Worm (Caenorhabditis elegans) whole organism, mixed stage, embryonic: ENCODE results near the gene F26D10.13.

ENCODE experiments used
- M03D4.4 ChIP-seq: sonication (generic microtip); optimal IDR thresholded peaks from 2 replicates; lab custom pipeline; 2017; ENCODE audit warnings: mild to moderate bottlenecking, missing genetic modification characterization, missing compliant biosample characterization
- bed-3 ChIP-seq: fragments of 200-800 bp; sonication (Bioruptor generic); optimal IDR thresholded peaks from 3 replicates; lab custom pipeline; 2018; ENCODE audit warnings: mild to moderate bottlenecking, missing genetic modification characterization, moderate library complexity, missing compliant biosample characterization
- blmp-1 ChIP-seq: fragments of 150-350 bp; optimal IDR thresholded peaks from 2 replicates; lab custom pipeline; 2014; ENCODE audit warnings: missing biosample characterization, missing genetic modification characterization
- ceh-39 ChIP-seq: fragments of 150-350 bp; optimal IDR thresholded peaks from 2 replicates; lab custom pipeline; 2014; ENCODE audit warnings: missing biosample characterization, missing genetic modification characterization
- ceh-43 ChIP-seq: fragments of 200-800 bp; sonication (Bioruptor generic); optimal IDR thresholded peaks from 2 replicates; lab custom pipeline; 2018; ENCODE audit warnings: mild to moderate bottlenecking, missing genetic modification characterization, moderate library complexity, missing compliant biosample characterization
- ceh-83 ChIP-seq: fragments of 200-800 bp; sonication (Bioruptor generic); optimal IDR thresholded peaks from 2 replicates; lab custom pipeline; 2018; ENCODE audit warnings: mild to moderate bottlenecking, missing genetic modification characterization, missing compliant biosample characterization
- ces-1 ChIP-seq: fragments of 150-350 bp; optimal IDR thresholded peaks from 2 replicates; lab custom pipeline; 2014; ENCODE audit warnings: missing biosample characterization, missing genetic modification reagents, missing genetic modification characterization
- cnd-1 ChIP-seq: fragments of 200-800 bp; sonication (Bioruptor generic); optimal IDR thresholded peaks from 2 replicates; lab custom pipeline; 2018; ENCODE audit warnings: mild to moderate bottlenecking, missing genetic modification characterization, missing compliant biosample characterization
- drap-1 ChIP-seq: fragments of 200-800 bp; sonication (Bioruptor generic); optimal IDR thresholded peaks from 3 replicates; lab custom pipeline; 2018; ENCODE audit warnings: mild to moderate bottlenecking, missing genetic modification characterization, missing compliant biosample characterization
- elt-1 ChIP-seq: sonication (generic microtip); optimal IDR thresholded peaks from 2 replicates; lab custom pipeline; 2017; ENCODE audit warnings: missing genetic modification characterization, mild to moderate bottlenecking, missing compliant biosample characterization, antibody characterized with exemption, moderate library complexity, borderline replicate concordance; ENCODE audit not compliant: insufficient read depth
- elt-3 ChIP-seq: fragments of 150-350 bp; optimal IDR thresholded peaks from 2 replicates; lab custom pipeline; 2014; ENCODE audit warnings: missing biosample characterization, missing genetic modification characterization
- flh-1 ChIP-seq: fragments of 200-800 bp; sonication (Bioruptor generic); optimal IDR thresholded peaks from 2 replicates; lab custom pipeline; 2018; ENCODE audit warnings: mild to moderate bottlenecking, missing genetic modification characterization, moderate library complexity, missing compliant biosample characterization
- ham-2 ChIP-seq: fragments of 200-800 bp; sonication (Bioruptor generic); optimal IDR thresholded peaks from 2 replicates; lab custom pipeline; 2018; ENCODE audit warnings: mild to moderate bottlenecking, missing genetic modification characterization, missing compliant biosample characterization
- hlh-1 ChIP-seq: fragments of 150-350 bp; optimal IDR thresholded peaks from 2 replicates; lab custom pipeline; 2014; ENCODE audit warnings: missing biosample characterization, missing genetic modification reagents, missing genetic modification characterization
- lin-13 ChIP-seq: fragments of 150-350 bp; optimal IDR thresholded peaks from 2 replicates; lab custom pipeline; 2014; ENCODE audit warnings: missing biosample characterization, missing genetic modification characterization
- lin-32 ChIP-seq: fragments of 200-800 bp; sonication (Bioruptor generic); optimal IDR thresholded peaks from 2 replicates; lab custom pipeline; 2018; ENCODE audit warnings: mild to moderate bottlenecking, missing genetic modification characterization, missing compliant biosample characterization
- lsy-2 ChIP-seq: fragments of 150-350 bp; optimal IDR thresholded peaks from 2 replicates; lab custom pipeline; 2014; ENCODE audit warnings: missing biosample characterization, missing genetic modification characterization
- mab-5 ChIP-seq: fragments of 150-350 bp; optimal IDR thresholded peaks from 2 replicates; lab custom pipeline; 2014; ENCODE audit warnings: missing biosample characterization, missing genetic modification characterization
- mep-1 ChIP-seq: fragments of 150-350 bp; optimal IDR thresholded peaks from 2 replicates; lab custom pipeline; 2017; ENCODE audit warnings: missing biosample characterization, missing genetic modification reagents, missing genetic modification characterization, inconsistent platforms
- mls-2 ChIP-seq: sonication (generic microtip); optimal IDR thresholded peaks from 2 replicates; lab custom pipeline; 2016; ENCODE audit warnings: mild to moderate bottlenecking, missing genetic modification characterization, moderate library complexity, missing compliant biosample characterization
- nhr-12 ChIP-seq: fragments of 150-350 bp; optimal IDR thresholded peaks from 2 replicates; lab custom pipeline; 2014; ENCODE audit warnings: missing biosample characterization, missing genetic modification characterization
- nhr-2 ChIP-seq: fragments of 150-350 bp; optimal IDR thresholded peaks from 2 replicates; lab custom pipeline; 2014; ENCODE audit warnings: missing biosample characterization, missing genetic modification characterization
- nhr-237 ChIP-seq: fragments of 150-350 bp; optimal IDR thresholded peaks from 2 replicates; lab custom pipeline; 2014; ENCODE audit warnings: missing biosample characterization, missing genetic modification characterization
- nhr-28 ChIP-seq: fragments of 150-350 bp; optimal IDR thresholded peaks from 2 replicates; lab custom pipeline; 2014; ENCODE audit warnings: missing biosample characterization, missing genetic modification characterization
- nhr-76 ChIP-seq: sonication (generic microtip); optimal IDR thresholded peaks from 2 replicates; lab custom pipeline; 2017; ENCODE audit warnings: missing biosample characterization, missing genetic modification characterization
- pha-4 ChIP-seq: fragments of 150-350 bp; optimal IDR thresholded peaks from 2 replicates; lab custom pipeline; 2018; ENCODE audit warnings: missing biosample characterization, missing genetic modification reagents, missing genetic modification characterization
- sem-2 ChIP-seq: fragments of 200-800 bp; sonication (Bioruptor generic); optimal IDR thresholded peaks from 2 replicates; lab custom pipeline; 2018; ENCODE audit warnings: mild to moderate bottlenecking, missing genetic modification characterization, missing compliant biosample characterization
- snpc-4 ChIP-seq: fragments of 150-350 bp; optimal IDR thresholded peaks from 2 replicates; lab custom pipeline; 2014; ENCODE audit warnings: missing biosample characterization, missing genetic modification characterization
- sptf-1 ChIP-seq: sonication (generic microtip); optimal IDR thresholded peaks from 2 replicates; lab custom pipeline; 2017; ENCODE audit warnings: mild to moderate bottlenecking, missing genetic modification characterization, moderate library complexity, missing compliant biosample characterization
- tbx-8 ChIP-seq: fragments of 200-800 bp; sonication (Bioruptor generic); optimal IDR thresholded peaks from 2 replicates; lab custom pipeline; 2018; ENCODE audit warnings: mild to moderate bottlenecking, missing genetic modification characterization, moderate library complexity, missing compliant biosample characterization
- unc-120 ChIP-seq: sonication (generic microtip); optimal IDR thresholded peaks from 2 replicates; lab custom pipeline; 2017; ENCODE audit warnings: missing genetic modification characterization, missing compliant biosample characterization; ENCODE audit not compliant: poor library complexity, severe bottlenecking
- unc-39 ChIP-seq: fragments of 150-350 bp; optimal IDR thresholded peaks from 2 replicates; lab custom pipeline; 2014; ENCODE audit warnings: missing biosample characterization, missing genetic modification characterization
- unc-62 ChIP-seq: fragments of 150-350 bp; optimal IDR thresholded peaks from 2 replicates; lab custom pipeline; 2014; ENCODE audit warnings: missing biosample characterization, missing genetic modification reagents, missing genetic modification characterization
- zip-8 ChIP-seq: fragments of 150-350 bp; optimal IDR thresholded peaks from 2 replicates; lab custom pipeline; 2014; ENCODE audit warnings: missing biosample characterization, missing genetic modification characterization
- ztf-11 ChIP-seq: fragments of 150-350 bp; optimal IDR thresholded peaks from 2 replicates; lab custom pipeline; 2014; ENCODE audit warnings: missing biosample characterization, missing genetic modification characterization

F26D10.13 gene

ce11 chrIV:17259310-17259709 is 5.3 kb downstream of the F26D10.13 start, which contains the start of gene phyh-1:
TSS of gene phyh-1 (minus strand) at chrIV:17259410.
- TF ChIP-seq ham-2 (no peak), flh-1 (GFP tag; lab: Kevin White, UChicago) (no peak), unc-39 (no peak), blmp-1 (tag; lab: Kevin White, UChicago) (no peak)

DNA sequence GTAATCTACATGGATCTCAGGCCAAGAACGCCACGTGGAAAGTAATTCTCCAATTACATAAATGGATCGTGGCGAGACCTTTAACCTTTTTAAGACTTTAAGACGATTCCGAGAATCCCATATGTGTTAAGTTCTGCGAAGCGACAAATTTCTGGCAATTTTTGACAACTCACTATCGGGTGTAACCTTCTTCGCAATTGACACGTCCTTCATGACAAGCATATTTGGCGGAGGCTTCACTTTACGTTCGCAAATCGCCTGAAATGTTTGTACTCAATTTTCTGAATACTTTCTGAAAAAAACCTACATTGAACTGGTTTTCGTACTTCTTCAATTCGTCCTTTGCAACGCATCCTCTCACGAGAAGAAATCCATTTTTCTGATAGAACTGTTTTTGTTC is 5.8 kb downstream of the F26D10.13 start:
- TF ChIP-seq lsy-2 (no peak), nhr-76 (tag; lab: Kevin White, UChicago) (no peak), mep-1 (tag; lab: Kevin White, UChicago) (no peak), ceh-43 (GFP tag; lab: Kevin White, UChicago) (no peak), nhr-237 (tag; lab: Kevin White, UChicago) (no peak), ces-1 (GFP tag; lab: Kevin White, UChicago) (no peak), drap-1 (GFP tag; lab: Kevin White, UChicago) (no peak), ceh-39 (tag; lab: Kevin White, UChicago) (no peak), blmp-1 (tag; lab: Kevin White, UChicago) (no peak), sem-2 (GFP tag; lab: Kevin White, UChicago) (no peak), ham-2 (no peak), elt-3 (no peak), bed-3 (GFP tag; lab: Kevin White, UChicago) (no peak), nhr-2 (tag; lab: Kevin White, UChicago) (no peak), cnd-1 (tag; lab: Kevin White, UChicago) (no peak), pha-4 (tag; lab: Kevin White, UChicago) (no peak), unc-62 (GFP tag; lab: Kevin White, UChicago) (no peak), ceh-83 (GFP tag; lab: Kevin White, UChicago) (no peak)

DNA sequence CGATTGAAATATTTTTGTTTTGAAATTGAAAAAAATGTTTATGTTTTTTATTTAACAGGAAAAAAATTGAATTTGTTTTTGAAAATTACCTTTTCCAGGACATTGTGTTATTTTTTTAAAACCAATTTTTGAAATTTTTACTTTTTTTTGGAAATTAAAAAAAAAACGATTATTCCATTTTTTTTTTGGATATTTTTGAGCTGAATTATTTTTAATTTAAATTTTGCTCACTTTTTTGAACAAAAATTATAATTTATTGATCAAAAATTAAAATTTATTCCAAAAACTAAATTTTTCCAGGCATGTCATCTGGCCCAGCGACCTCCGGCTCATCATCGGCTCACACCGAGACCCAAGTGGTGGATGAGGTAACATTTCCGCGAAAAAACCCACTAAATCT is 9.6 kb downstream of the F26D10.13 start, which contains the start of gene gtf-2E1:
Gene gtf-2E1 (plus strand): TSS at position 301 of the 400 bp plus-strand sequence.
- TF ChIP-seq elt-1 (tag; lab: Kevin White, UChicago) = no peak
- no peak for TF ChIP-seq nhr-237 (tag; lab: Kevin White, UChicago)
- no peak for TF ChIP-seq mep-1 (tag; lab: Kevin White, UChicago)
- TF ChIP-seq M03D4.4 (tag; lab: Kevin White, UChicago) = no peak
- no peak for TF ChIP-seq cnd-1 (tag; lab: Kevin White, UChicago)
- no peak for TF ChIP-seq zip-8 (tag; lab: Kevin White, UChicago)
- no peak for TF ChIP-seq flh-1 (GFP tag; lab: Kevin White, UChicago)
- TF ChIP-seq pha-4 (tag; lab: Kevin White, UChicago) = no peak
- TF ChIP-seq ceh-43 (GFP tag; lab: Kevin White, UChicago) = no peak
- TF ChIP-seq elt-3 = no peak
- no peak for TF ChIP-seq ceh-39 (tag; lab: Kevin White, UChicago)
- TF ChIP-seq bed-3 (GFP tag; lab: Kevin White, UChicago) = no peak
- no peak for TF ChIP-seq unc-62 (GFP tag; lab: Kevin White, UChicago)

DNA sequence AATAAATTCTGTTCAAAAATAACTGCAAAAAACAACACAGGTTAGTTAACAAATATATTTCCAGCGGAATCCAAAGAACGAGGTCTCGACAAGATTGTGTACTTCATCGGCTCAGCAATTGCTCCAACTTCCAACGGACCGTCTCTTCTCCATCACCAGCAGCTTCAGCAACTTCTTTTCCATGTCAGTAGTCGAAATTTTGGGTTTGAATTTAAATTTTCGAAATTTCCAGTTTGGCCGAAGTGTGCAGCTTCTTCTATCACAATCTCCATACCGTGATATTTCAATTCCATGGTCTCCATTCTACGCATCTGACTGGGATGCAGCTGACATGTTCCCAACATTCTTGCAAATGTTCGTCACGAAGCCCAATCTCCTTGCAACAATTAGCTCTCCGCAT is 11.2 kb downstream of the F26D10.13 start:
- TF ChIP-seq lin-13 = no peak
- no peak for TF ChIP-seq nhr-76 (tag; lab: Kevin White, UChicago)
- TF ChIP-seq unc-39 = no peak
- TF ChIP-seq pha-4 (tag; lab: Kevin White, UChicago) = no peak
- TF ChIP-seq, all 35 proteins: peak for 0

DNA sequence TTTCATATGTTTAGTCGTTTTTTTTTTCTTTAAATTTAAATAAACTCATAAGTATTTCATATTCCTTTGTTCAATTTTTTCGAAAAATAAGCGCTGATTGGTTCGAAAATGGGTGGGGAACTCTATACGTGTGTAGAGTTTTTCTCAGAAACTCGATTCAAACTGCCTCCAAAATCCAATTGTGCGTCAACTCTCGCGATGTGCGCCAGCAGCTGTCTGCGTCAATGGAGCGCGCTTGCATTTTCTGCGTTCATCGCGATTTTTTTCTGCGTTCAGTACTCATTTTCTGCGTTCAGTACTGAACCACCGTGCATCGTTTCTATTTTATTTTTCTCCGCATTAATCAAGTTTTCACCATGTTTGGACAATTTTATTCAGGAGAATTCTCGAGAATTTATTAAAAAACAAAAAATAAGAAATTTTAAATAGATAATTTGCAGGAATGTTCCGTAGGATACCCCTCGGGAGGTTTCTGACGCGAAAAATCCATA is 14.9 kb downstream of the F26D10.13 start, which contains the start of gene eelo-2:
Gene eelo-2 (plus strand): TSS at position 441 of the 491 bp plus-strand sequence.
- TF ChIP-seq nhr-237 (tag; lab: Kevin White, UChicago) (peak; percentile 97), elt-1 (tag; lab: Kevin White, UChicago) (peak; percentile 46), unc-120 (tag; lab: Kevin White, UChicago) (peak; percentile 17), mls-2 (tag; lab: Kevin White, UChicago) (peak; percentile 72), flh-1 (GFP tag; lab: Kevin White, UChicago) (no peak), ham-2 (no peak), lin-32 (GFP tag; lab: Kevin White, UChicago) (no peak), cnd-1 (tag; lab: Kevin White, UChicago) (peak; percentile 81), nhr-76 (tag; lab: Kevin White, UChicago) (no peak), ztf-11 (tag; lab: Kevin White, UChicago) (peak; percentile 79), hlh-1 (peak; percentile 73), nhr-2 (tag; lab: Kevin White, UChicago) (peak; percentile 60), ceh-39 (tag; lab: Kevin White, UChicago) (peak; percentile 80), tbx-8 (GFP tag; lab: Kevin White, UChicago) (no peak), elt-3 (no peak), nhr-12 (tag; lab: Kevin White, UChicago) (no peak), nhr-28 (no peak), zip-8 (tag; lab: Kevin White, UChicago) (no peak), bed-3 (GFP tag; lab: Kevin White, UChicago) (no peak), mab-5 (peak; percentile 78), pha-4 (tag; lab: Kevin White, UChicago) (peak; percentile 99), sem-2 (GFP tag; lab: Kevin White, UChicago) (no peak), blmp-1 (tag; lab: Kevin White, UChicago) (no peak), ces-1 (GFP tag; lab: Kevin White, UChicago) (peak; percentile 78), ceh-43 (GFP tag; lab: Kevin White, UChicago) (peak; percentile 48), lin-13 (peak; percentile 99), ceh-83 (GFP tag; lab: Kevin White, UChicago) (no peak), lsy-2 (peak; percentile 91), drap-1 (GFP tag; lab: Kevin White, UChicago) (peak; percentile 81), mep-1 (tag; lab: Kevin White, UChicago) (peak; percentile 98), sptf-1 (tag; lab: Kevin White, UChicago) (peak; percentile 90), snpc-4 (tag; lab: Kevin White, UChicago) (no peak), unc-62 (GFP tag; lab: Kevin White, UChicago) (peak; percentile 71), unc-39 (peak; percentile 19), M03D4.4 (tag; lab: Kevin White, UChicago) (peak; percentile 73)
